Worm (Caenorhabditis elegans): Measurements from ENCODE around the gene C15B12.4.

Gene C15B12.4

ce11 chrX:6510627-6511026 is 37.1 kb upstream of the C15B12.4 start, which contains the start of gene ttr-36:
Gene ttr-36 (plus strand): TSS chrX:6510927.
- no peak for TF ChIP-seq T22C8.4 (GFP tag; IDR thresholded peaks at IDR 0.05)
- no peak for TF ChIP-seq tab-1 (GFP tag; IDR thresholded peaks at IDR 0.05)
- no peak for TF ChIP-seq ref-1 (GFP tag; conservative IDR thresholded peaks at IDR 0.05)

- TF ChIP-seq tab-1 (GFP tag; IDR thresholded peaks at IDR 0.05) = no peak
- no peak for TF ChIP-seq ztf-29 (GFP tag; IDR thresholded peaks at IDR 0.05)
- TF ChIP-seq cog-1 (tag; optimal IDR thresholded peaks at IDR 0.05) = no peak
- no peak for TF ChIP-seq med-1 (GFP tag; optimal IDR thresholded peaks at IDR 0.05; ENCODE audit: insufficient read depth)
- no peak for TF ChIP-seq ref-1 (GFP tag; conservative IDR thresholded peaks at IDR 0.05)
- TF ChIP-seq flt-1 (GFP tag; IDR thresholded peaks at IDR 0.05) = no peak
- TF ChIP-seq klf-2 (GFP tag; conservative IDR thresholded peaks at IDR 0.05) = no peak
- no peak for TF ChIP-seq T22C8.4 (GFP tag; IDR thresholded peaks at IDR 0.05)
- TF ChIP-seq ztf-23 (GFP tag; IDR thresholded peaks at IDR 0.05) = no peak
Observed at ce11 chrX:6509813-6510212, 36.3 kb upstream of the C15B12.4 start.

- TF ChIP-seq ztf-29 (GFP tag; IDR thresholded peaks at IDR 0.05) (no peak), T22C8.4 (GFP tag; IDR thresholded peaks at IDR 0.05) (no peak), tab-1 (GFP tag; IDR thresholded peaks at IDR 0.05) (no peak), med-1 (GFP tag; optimal IDR thresholded peaks at IDR 0.05; ENCODE audit: insufficient read depth) (no peak), ref-1 (GFP tag; conservative IDR thresholded peaks at IDR 0.05) (no peak), klf-2 (GFP tag; conservative IDR thresholded peaks at IDR 0.05) (no peak), ztf-23 (GFP tag; IDR thresholded peaks at IDR 0.05) (no peak), cog-1 (tag; optimal IDR thresholded peaks at IDR 0.05) (no peak), flt-1 (GFP tag; IDR thresholded peaks at IDR 0.05) (no peak)
Observed at ce11 chrX:6507734-6508133, 34.2 kb upstream of the C15B12.4 start.

ce11 chrX:6505662-6506061 is 32.1 kb upstream of the C15B12.4 start, which contains the start of gene glr-8:
Gene glr-8 (plus strand): TSS chrX:6505980.
- no peak for TF ChIP-seq ztf-29 (GFP tag; IDR thresholded peaks at IDR 0.05)
- no peak for TF ChIP-seq T22C8.4 (GFP tag; IDR thresholded peaks at IDR 0.05)
- TF ChIP-seq med-1 (GFP tag; optimal IDR thresholded peaks at IDR 0.05; ENCODE audit: insufficient read depth) = no peak
- no peak for TF ChIP-seq ztf-23 (GFP tag; IDR thresholded peaks at IDR 0.05)
- TF ChIP-seq tab-1 (GFP tag; IDR thresholded peaks at IDR 0.05) = no peak
- TF ChIP-seq cog-1 (tag; optimal IDR thresholded peaks at IDR 0.05) = no peak
- no peak for TF ChIP-seq ref-1 (GFP tag; conservative IDR thresholded peaks at IDR 0.05)
- TF ChIP-seq klf-2 (GFP tag; conservative IDR thresholded peaks at IDR 0.05) = no peak
- TF ChIP-seq flt-1 (GFP tag; IDR thresholded peaks at IDR 0.05) = no peak

ce11 chrX:6505008-6505407 is 31.5 kb upstream of the C15B12.4 start, which contains the start of gene cdf-1:
Gene cdf-1 (minus strand): TSS chrX:6505143.
- peak; percentile 27; the same call in 1 of the 2 replicates for TF ChIP-seq ztf-23 (GFP tag; IDR thresholded peaks at IDR 0.05)
- TF ChIP-seq med-1 (GFP tag; optimal IDR thresholded peaks at IDR 0.05; ENCODE audit: insufficient read depth) = no peak
- TF ChIP-seq cog-1 (tag; optimal IDR thresholded peaks at IDR 0.05) = peak; percentile 32
- no peak for TF ChIP-seq tab-1 (GFP tag; IDR thresholded peaks at IDR 0.05)

ce11 chrX:6503148-6503547 is 29.6 kb upstream of the C15B12.4 start:
- TF ChIP-seq cog-1 (tag; optimal IDR thresholded peaks at IDR 0.05) (no peak), ztf-29 (GFP tag; IDR thresholded peaks at IDR 0.05) (no peak), klf-2 (GFP tag; conservative IDR thresholded peaks at IDR 0.05) (no peak), T22C8.4 (GFP tag; IDR thresholded peaks at IDR 0.05) (no peak)

ce11 chrX:6499736-6500135 is 26.2 kb upstream of the C15B12.4 start, which contains the start of gene actl-1:
Gene actl-1 (minus strand): TSS chrX:6499836.
- TF ChIP-seq tab-1 (GFP tag; IDR thresholded peaks at IDR 0.05) (no peak), cog-1 (tag; optimal IDR thresholded peaks at IDR 0.05) (no peak), med-1 (GFP tag; optimal IDR thresholded peaks at IDR 0.05; ENCODE audit: insufficient read depth) (no peak), flt-1 (GFP tag; IDR thresholded peaks at IDR 0.05) (no peak), ztf-23 (GFP tag; IDR thresholded peaks at IDR 0.05) (no peak), klf-2 (GFP tag; conservative IDR thresholded peaks at IDR 0.05) (no peak), T22C8.4 (GFP tag; IDR thresholded peaks at IDR 0.05) (no peak), ref-1 (GFP tag; conservative IDR thresholded peaks at IDR 0.05) (no peak), ztf-29 (GFP tag; IDR thresholded peaks at IDR 0.05) (no peak)

ce11 chrX:6484780-6485179 is 11.2 kb upstream of the C15B12.4 start, which contains the start of gene gar-1:
Gene gar-1 (minus strand): TSS chrX:6484880.
- no peak for TF ChIP-seq ref-1 (GFP tag; conservative IDR thresholded peaks at IDR 0.05)
- no peak for TF ChIP-seq ztf-29 (GFP tag; IDR thresholded peaks at IDR 0.05)
- no peak for TF ChIP-seq klf-2 (GFP tag; conservative IDR thresholded peaks at IDR 0.05)
- TF ChIP-seq flt-1 (GFP tag; IDR thresholded peaks at IDR 0.05) = no peak
- TF ChIP-seq tab-1 (GFP tag; IDR thresholded peaks at IDR 0.05) = no peak
- TF ChIP-seq T22C8.4 (GFP tag; IDR thresholded peaks at IDR 0.05) = no peak
- no peak for TF ChIP-seq ztf-23 (GFP tag; IDR thresholded peaks at IDR 0.05)
- no peak for TF ChIP-seq cog-1 (tag; optimal IDR thresholded peaks at IDR 0.05)
- TF ChIP-seq med-1 (GFP tag; optimal IDR thresholded peaks at IDR 0.05; ENCODE audit: insufficient read depth) = no peak

ce11 chrX:6476540-6476939 is 3.0 kb upstream of the C15B12.4 start, which contains the start of gene C15B12.1:
Gene C15B12.1 (plus strand): TSS chrX:6476810.
- TF ChIP-seq flt-1 (GFP tag; IDR thresholded peaks at IDR 0.05) = no peak
- TF ChIP-seq ref-1 (GFP tag; conservative IDR thresholded peaks at IDR 0.05) = no peak
- TF ChIP-seq ztf-23 (GFP tag; IDR thresholded peaks at IDR 0.05) = no peak
- TF ChIP-seq ztf-29 (GFP tag; IDR thresholded peaks at IDR 0.05) = no peak
- TF ChIP-seq med-1 (GFP tag; optimal IDR thresholded peaks at IDR 0.05; ENCODE audit: insufficient read depth) = no peak

ce11 chrX:6468499-6468898 is 5.0 kb downstream of the C15B12.4 start, which contains the start of gene C15B12.9:
Gene C15B12.9 (plus strand): TSS chrX:6468799.
- TF ChIP-seq flt-1 (GFP tag; IDR thresholded peaks at IDR 0.05) = no peak
- TF ChIP-seq med-1 (GFP tag; optimal IDR thresholded peaks at IDR 0.05; ENCODE audit: insufficient read depth) = no peak
- TF ChIP-seq klf-2 (GFP tag; conservative IDR thresholded peaks at IDR 0.05) = no peak
- TF ChIP-seq ztf-29 (GFP tag; IDR thresholded peaks at IDR 0.05) = no peak
- TF ChIP-seq T22C8.4 (GFP tag; IDR thresholded peaks at IDR 0.05) = no peak
- TF ChIP-seq ref-1 (GFP tag; conservative IDR thresholded peaks at IDR 0.05) = no peak
